Worm (Caenorhabditis elegans): Measurements from ENCODE around the gene R08F11.7.

Gene R08F11.7

DNA sequence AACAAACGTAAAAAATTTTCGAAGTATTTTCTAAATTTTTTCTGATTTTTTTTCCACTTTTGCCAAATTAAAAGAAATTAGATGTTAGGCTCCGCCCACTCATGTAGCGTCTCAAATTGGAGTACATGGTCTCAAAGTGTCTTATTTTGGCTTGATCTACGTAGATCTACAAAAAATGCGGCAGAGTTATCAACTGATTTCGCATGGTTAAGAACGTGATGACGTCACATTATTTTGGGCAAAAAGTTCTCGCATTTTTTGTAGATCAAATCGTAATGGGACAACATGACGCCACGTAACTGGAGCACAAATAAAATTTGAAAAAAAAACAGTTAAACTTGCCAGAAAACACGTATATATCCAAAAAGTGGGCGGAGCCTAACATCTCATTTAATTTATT lies 28.0 kb upstream of the R08F11.7 start:
- TF ChIP-seq nhr-2 (tag; optimal IDR thresholded peaks at IDR 0.05) (no peak), zip-8 (tag; optimal IDR thresholded peaks at IDR 0.05) (peak; percentile 14), lsy-2 (tag; optimal IDR thresholded peaks at IDR 0.05) (no peak), mep-1 (tag; optimal IDR thresholded peaks at IDR 0.05) (no peak)

DNA sequence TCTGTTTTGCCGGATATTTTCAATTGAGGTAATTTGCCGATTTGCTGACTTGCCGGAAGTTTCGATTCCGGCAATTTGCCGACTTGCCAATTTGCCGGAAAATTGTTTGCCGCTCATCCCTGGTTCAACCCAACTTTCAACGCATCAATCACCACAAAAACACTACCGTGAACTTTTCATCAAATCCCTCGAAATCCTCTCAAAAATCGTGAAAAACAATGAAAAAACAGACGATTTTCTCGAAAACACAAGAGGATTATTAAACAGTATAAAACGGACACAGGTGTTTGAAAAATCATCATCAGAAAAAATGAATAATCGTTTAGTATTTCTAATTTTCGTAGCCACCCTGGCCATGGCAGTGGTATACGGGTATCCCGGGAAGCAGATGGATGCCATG lies 23.0 kb upstream of the R08F11.7 start, which contains the start of gene Y39H10A.1:
Y39H10A.1 (plus strand) TSS at position 301 of the 400 bp plus-strand sequence.
- TF ChIP-seq unc-120 (tag; optimal IDR thresholded peaks at IDR 0.05; ENCODE audit: poor library complexity, severe bottlenecking), result no peak
- no peak for TF ChIP-seq sem-2 (GFP tag; optimal IDR thresholded peaks at IDR 0.05)
- no peak for TF ChIP-seq bed-3 (GFP tag; optimal IDR thresholded peaks at IDR 0.05)
- TF ChIP-seq sptf-1 (tag; optimal IDR thresholded peaks at IDR 0.05), result no peak
- no peak for TF ChIP-seq ztf-11 (tag; optimal IDR thresholded peaks at IDR 0.05)
- no peak for TF ChIP-seq mep-1 (tag; optimal IDR thresholded peaks at IDR 0.05)
- no peak for TF ChIP-seq elt-3 (tag; optimal IDR thresholded peaks at IDR 0.05)
- no peak for TF ChIP-seq ces-1 (GFP tag; optimal IDR thresholded peaks at IDR 0.05)
- no peak for TF ChIP-seq ham-2 (GFP tag; optimal IDR thresholded peaks at IDR 0.05)
- no peak for TF ChIP-seq nhr-28 (tag; optimal IDR thresholded peaks at IDR 0.05)
- TF ChIP-seq nhr-12 (tag; optimal IDR thresholded peaks at IDR 0.05), result no peak

DNA sequence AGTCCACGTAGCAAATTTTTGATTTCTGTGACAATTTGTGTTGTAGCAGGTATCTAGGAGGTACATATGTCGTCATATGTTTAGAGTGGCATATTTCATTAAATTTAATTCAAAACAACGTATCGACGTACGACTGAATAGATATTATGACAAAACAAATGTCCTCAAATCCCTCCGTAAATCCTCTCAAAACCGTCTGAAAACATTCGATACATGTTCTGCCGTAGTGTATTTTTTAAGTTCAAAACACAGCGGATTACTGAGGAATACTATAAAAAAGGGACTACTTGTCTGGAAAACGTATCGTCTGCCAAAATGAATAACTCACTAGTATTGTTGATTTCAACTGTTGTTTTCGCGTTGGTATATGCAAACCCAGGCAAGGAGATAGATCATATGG lies 21.6 kb upstream of the R08F11.7 start, which contains the start of gene R08E5.4:
R08E5.4 (plus strand) TSS at position 301 of the 400 bp plus-strand sequence.
- TF ChIP-seq ceh-83 (GFP tag; optimal IDR thresholded peaks at IDR 0.05), result no peak
- no peak for TF ChIP-seq bed-3 (GFP tag; optimal IDR thresholded peaks at IDR 0.05)
- no peak for TF ChIP-seq nhr-2 (tag; optimal IDR thresholded peaks at IDR 0.05)
- TF ChIP-seq mep-1 (tag; optimal IDR thresholded peaks at IDR 0.05), result no peak
- TF ChIP-seq pha-4 (tag; optimal IDR thresholded peaks at IDR 0.05), result no peak
- no peak for TF ChIP-seq lin-13 (tag; optimal IDR thresholded peaks at IDR 0.05)
- TF ChIP-seq drap-1 (GFP tag; optimal IDR thresholded peaks at IDR 0.05), result no peak

DNA sequence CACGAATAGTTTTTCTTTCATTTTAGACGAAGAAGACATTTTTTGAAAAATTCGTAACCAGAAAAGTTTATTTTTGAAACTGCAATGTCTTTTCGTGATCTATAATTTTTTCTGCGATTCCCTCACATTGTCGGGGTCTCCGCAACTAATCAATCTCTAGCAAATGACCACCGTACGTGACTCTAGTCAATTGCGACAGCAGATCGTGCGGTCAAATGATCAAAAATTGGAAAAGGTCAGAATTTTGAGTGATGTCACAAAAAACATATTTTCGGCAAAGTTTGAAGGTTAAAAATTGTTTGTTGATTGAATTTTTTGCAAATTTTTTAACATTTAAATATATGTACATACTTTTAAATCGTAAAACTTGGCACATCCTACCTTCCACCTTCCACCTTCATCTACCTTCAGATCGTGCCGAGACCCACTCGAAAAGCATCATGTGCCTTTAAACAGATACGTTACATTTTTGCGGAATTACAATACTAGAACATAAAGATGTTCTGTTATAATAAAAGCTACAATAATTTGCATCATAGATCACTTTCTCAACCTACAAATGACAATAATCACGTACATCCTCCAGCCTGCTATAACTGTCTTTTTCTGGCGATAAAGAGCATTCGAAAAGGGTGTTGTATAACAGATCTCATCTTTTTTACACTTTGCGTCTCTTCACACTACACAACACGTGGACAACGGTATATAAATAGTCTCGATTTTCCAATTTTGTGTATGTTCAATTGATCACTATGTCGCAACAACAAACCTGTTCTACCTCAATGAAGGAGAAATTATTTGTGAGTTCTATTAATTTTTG lies 18.2 kb upstream of the R08F11.7 start, which contains the start of the genes R08E5.1 and rips-1:
R08E5.1 (minus strand) TSS at position 82 of the 820 bp plus-strand sequence.
rips-1 (plus strand) TSS at position 585 of the 820 bp plus-strand sequence.
- TF ChIP-seq bed-3 (GFP tag; optimal IDR thresholded peaks at IDR 0.05) (no peak), nhr-237 (tag; optimal IDR thresholded peaks at IDR 0.05) (no peak), M03D4.4 (tag; optimal IDR thresholded peaks at IDR 0.05) (no peak), sptf-1 (tag; optimal IDR thresholded peaks at IDR 0.05) (no peak), mab-5 (tag; optimal IDR thresholded peaks at IDR 0.05) (no peak), tbx-8 (GFP tag; optimal IDR thresholded peaks at IDR 0.05) (no peak), lin-32 (GFP tag; optimal IDR thresholded peaks at IDR 0.05) (no peak), hlh-1 (tag; optimal IDR thresholded peaks at IDR 0.05) (no peak), nhr-12 (tag; optimal IDR thresholded peaks at IDR 0.05) (no peak), ham-2 (GFP tag; optimal IDR thresholded peaks at IDR 0.05) (no peak), cnd-1 (tag; optimal IDR thresholded peaks at IDR 0.05) (no peak), nhr-28 (tag; optimal IDR thresholded peaks at IDR 0.05) (no peak), mls-2 (tag; optimal IDR thresholded peaks at IDR 0.05) (no peak), unc-39 (tag; optimal IDR thresholded peaks at IDR 0.05) (no peak)

- TF ChIP-seq nhr-237 (tag; optimal IDR thresholded peaks at IDR 0.05), result no peak
Measured at ce11 chrV:3773618-3774017, 16.3 kb upstream of the R08F11.7 start.

ce11 chrV:3774653-3775052 lies 15.2 kb upstream of the R08F11.7 start:
- no peak for TF ChIP-seq sptf-1 (tag; optimal IDR thresholded peaks at IDR 0.05)
- no peak for TF ChIP-seq nhr-76 (tag; optimal IDR thresholded peaks at IDR 0.05)
- TF ChIP-seq mab-5 (tag; optimal IDR thresholded peaks at IDR 0.05), result no peak
- no peak for TF ChIP-seq blmp-1 (tag; optimal IDR thresholded peaks at IDR 0.05)
- no peak for TF ChIP-seq ham-2 (GFP tag; optimal IDR thresholded peaks at IDR 0.05)
- TF ChIP-seq ceh-43 (GFP tag; optimal IDR thresholded peaks at IDR 0.05), result no peak
- TF ChIP-seq mls-2 (tag; optimal IDR thresholded peaks at IDR 0.05), result no peak
- TF ChIP-seq nhr-12 (tag; optimal IDR thresholded peaks at IDR 0.05), result no peak
